Worm (Caenorhabditis elegans): ENCODE measurements around the gene coq-5.

- TF ChIP-seq nhr-237 (tag; optimal IDR thresholded peaks at IDR 0.05) (no peak), R02D3.7 (tag; optimal IDR thresholded peaks at IDR 0.05) (no peak), lin-39 (tag; optimal IDR thresholded peaks at IDR 0.05) (no peak)
Measured at ce11 chrIII:7900733-7901132, 42.5 kb upstream of the coq-5 start, which contains the start of gene best-24.
